Fruit fly (Drosophila melanogaster): ENCODE measurements around the gene Jon25Bii.

Jon25Bii gene

DNA sequence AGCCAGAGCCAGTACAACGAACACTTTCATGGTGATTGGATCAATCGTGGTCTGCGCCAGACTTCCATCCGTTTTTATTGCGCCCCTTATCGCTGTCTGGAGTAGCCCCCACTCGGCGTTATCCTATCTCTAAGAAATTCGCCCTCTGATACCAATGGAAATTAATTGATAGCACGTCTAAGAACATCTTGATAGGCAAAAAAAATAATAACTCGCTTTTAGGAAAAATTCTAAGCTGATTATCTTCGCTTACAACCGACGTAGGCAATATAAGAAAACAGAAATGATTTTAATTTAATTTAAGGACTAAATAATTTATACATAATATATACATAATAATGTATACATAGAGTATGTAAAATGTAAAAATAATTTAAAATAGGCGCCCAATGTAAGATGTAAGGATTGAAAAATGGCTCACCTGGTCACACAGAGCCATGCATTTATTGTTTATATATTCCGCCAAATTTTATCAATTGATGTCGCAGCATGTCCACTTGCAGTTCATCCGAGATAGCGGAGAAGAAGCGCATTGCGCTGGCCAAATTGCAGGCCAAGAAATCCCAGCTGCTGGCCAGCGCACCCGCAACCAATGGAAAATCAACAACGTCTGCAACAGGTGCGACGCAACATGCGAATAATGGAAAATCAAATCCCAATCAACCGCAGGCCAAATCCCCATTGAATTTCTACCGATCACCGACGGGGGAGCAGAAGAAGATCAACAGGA is 2.3 kb upstream of the Jon25Bii start, which contains the start of the genes Jon25Bi and Marcal1:
TSS of gene Jon25Bi (minus strand) at position 51 of the 730 bp plus-strand sequence.
TSS of gene Marcal1 (plus strand) at position 416 of the 730 bp plus-strand sequence.
- TF ChIP-seq ara (GFP tag; IDR thresholded peaks at IDR 0.05) = no peak
- peak; percentile 82 for TF ChIP-seq E2f2 (GFP tag; IDR thresholded peaks at IDR 0.05)
- TF ChIP-seq hbn (GFP tag; IDR thresholded peaks at IDR 0.05; ENCODE audit: partially characterized antibody) = no peak
- TF ChIP-seq pho (GFP tag; optimal IDR thresholded peaks at IDR 0.05) = no peak
- no peak for TF ChIP-seq CG3065 (GFP tag; optimal IDR thresholded peaks at IDR 0.05)
- peak in 1 of 2 experiments; percentile 65 for TF ChIP-seq crp (GFP tag; optimal IDR thresholded peaks at IDR 0.05)
- TF ChIP-seq Bgb (GFP tag; IDR thresholded peaks at IDR 0.05; ENCODE audit: partially characterized antibody) = peak; percentile 29; the same call in 1 of the 2 replicates
- peak; percentile 34 for TF ChIP-seq CTCF (GFP tag; optimal IDR thresholded peaks at IDR 0.05)
- peak; percentile 50; the same call in 1 of the 2 replicates for TF ChIP-seq amos (GFP tag; IDR thresholded peaks at IDR 0.05; ENCODE audit: partially characterized antibody)
- peak; percentile 44 for TF ChIP-seq grn (GFP tag; optimal IDR thresholded peaks at IDR 0.05)
- no peak for TF ChIP-seq sima (GFP tag; optimal IDR thresholded peaks at IDR 0.05)
- TF ChIP-seq Dp (GFP tag; optimal IDR thresholded peaks at IDR 0.05) = peak; percentile 61
- peak; percentile 50 for TF ChIP-seq kah (GFP tag; optimal IDR thresholded peaks at IDR 0.05)
- peak; percentile 75 for TF ChIP-seq scrt (GFP tag; optimal IDR thresholded peaks at IDR 0.05)
- TF ChIP-seq pzg (GFP tag; optimal IDR thresholded peaks at IDR 0.05) = peak; percentile 21
- TF ChIP-seq Meics (GFP tag; optimal IDR thresholded peaks at IDR 0.05) = no peak
- 0 out of 3 replicates have a peak, but pooled peaks have one; percentile 26 for TF ChIP-seq CG34224 (GFP tag; IDR thresholded peaks at IDR 0.05; ENCODE audit: partially characterized antibody)
- TF ChIP-seq fd96Cb (tag; optimal IDR thresholded peaks at IDR 0.05) = no peak
- peak; percentile 71 for TF ChIP-seq exex (tag; optimal IDR thresholded peaks at IDR 0.05)
- peak; percentile 55 for TF ChIP-seq stwl (tag; optimal IDR thresholded peaks at IDR 0.05)
- 0 out of 4 replicates have a peak, but pooled peaks have one; percentile 35 for TF ChIP-seq chinmo (GFP tag; IDR thresholded peaks at IDR 0.05; ENCODE audit: partially characterized antibody)
- no peak for TF ChIP-seq salm (tag; optimal IDR thresholded peaks at IDR 0.05)
- TF ChIP-seq danr (GFP tag; IDR thresholded peaks at IDR 0.05) = no peak
- no peak; the same call in 1 of the 2 replicates for TF ChIP-seq Scr (GFP tag; IDR thresholded peaks at IDR 0.05; ENCODE audit: partially characterized antibody)
- peak; percentile 4 for TF ChIP-seq YL-1 (GFP tag; optimal IDR thresholded peaks at IDR 0.05)
- TF ChIP-seq chm (GFP tag; IDR thresholded peaks at IDR 0.05) = no peak
- TF ChIP-seq Nf-YC (tag; optimal IDR thresholded peaks at IDR 0.05) = no peak
- no peak for TF ChIP-seq mam (GFP tag; optimal IDR thresholded peaks at IDR 0.05)
- no peak for TF ChIP-seq fd3F (GFP tag; optimal IDR thresholded peaks at IDR 0.05)
- TF ChIP-seq gfzf (GFP tag; optimal IDR thresholded peaks at IDR 0.05) = peak; percentile 36
- TF ChIP-seq CG4424 (GFP tag; optimal IDR thresholded peaks at IDR 0.05) = no peak
- peak; percentile 43 for TF ChIP-seq CG9797 (GFP tag; optimal IDR thresholded peaks at IDR 0.05)
- TF ChIP-seq Drgx (GFP tag; IDR thresholded peaks at IDR 0.05) = no peak
- peak; percentile 80 for TF ChIP-seq MBD-R2 (GFP tag; IDR thresholded peaks at IDR 0.05)
- peak; percentile 0 for TF ChIP-seq MESR4 (GFP tag; optimal IDR thresholded peaks at IDR 0.05)
- no peak for TF ChIP-seq ssp (GFP tag; IDR thresholded peaks at IDR 0.05)

DNA sequence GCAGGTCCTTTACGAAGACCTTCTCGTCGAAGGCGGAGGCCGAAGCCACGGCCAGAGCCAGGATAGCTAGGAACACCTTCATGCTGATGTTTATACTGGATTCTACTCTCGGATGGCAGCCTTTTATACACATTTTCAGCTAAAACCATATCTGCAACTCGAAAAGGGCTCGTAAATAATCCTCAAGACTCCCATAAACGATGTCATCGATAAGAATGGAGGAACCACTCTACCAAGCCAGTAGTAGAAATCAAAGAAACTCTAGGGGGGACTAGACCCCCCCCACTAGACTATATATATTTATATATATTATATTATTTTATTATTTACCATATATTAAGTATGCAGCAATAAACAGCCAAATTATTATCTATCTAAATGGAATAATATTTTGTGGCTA is 2.3 kb downstream of the Jon25Bii start, which contains the start of gene Jon25Biii:
TSS of gene Jon25Biii (minus strand) at position 101 of the 400 bp plus-strand sequence.
- TF ChIP-seq peb (GFP tag; IDR thresholded peaks at IDR 0.05) (no peak), ara (GFP tag; IDR thresholded peaks at IDR 0.05) (no peak), CG2202 (tag; optimal IDR thresholded peaks at IDR 0.05) (no peak), sug (tag; optimal IDR thresholded peaks at IDR 0.05) (peak; percentile 84)

All from whole organism, embryonic.